Worm (Caenorhabditis elegans): ENCODE measurements around the gene ifb-2.

- TF ChIP-seq skn-1 (tag; optimal IDR thresholded peaks at IDR 0.05) (no peak), lsy-2 (tag; optimal IDR thresholded peaks at IDR 0.05) (no peak), unc-55 (GFP tag; optimal IDR thresholded peaks at IDR 0.05) (no peak)
These were observed 19.5 kb upstream of the ifb-2 start, which contains the start of the genes C18A3.7 and C18A3.11 for ce11 chrII:5730343-5731083.
